Worm (Caenorhabditis elegans) whole organism, mixed stage, embryonic: Measurements from ENCODE around the gene ints-11.

ENCODE experiments used
- ceh-39 ChIP-seq: fragments of 150-350 bp; optimal IDR thresholded peaks from 2 replicates; lab custom pipeline; 2014; ENCODE audit warnings: missing biosample characterization, missing genetic modification characterization
- ceh-83 ChIP-seq: fragments of 200-800 bp; sonication (Bioruptor generic); optimal IDR thresholded peaks from 2 replicates; lab custom pipeline; 2018; ENCODE audit warnings: mild to moderate bottlenecking, missing genetic modification characterization, missing compliant biosample characterization
- elt-3 ChIP-seq: fragments of 150-350 bp; optimal IDR thresholded peaks from 2 replicates; lab custom pipeline; 2014; ENCODE audit warnings: missing biosample characterization, missing genetic modification characterization
- mep-1 ChIP-seq: fragments of 150-350 bp; optimal IDR thresholded peaks from 2 replicates; lab custom pipeline; 2017; ENCODE audit warnings: missing biosample characterization, missing genetic modification reagents, missing genetic modification characterization, inconsistent platforms
- nhr-12 ChIP-seq: fragments of 150-350 bp; optimal IDR thresholded peaks from 2 replicates; lab custom pipeline; 2014; ENCODE audit warnings: missing biosample characterization, missing genetic modification characterization
- unc-62 ChIP-seq: fragments of 150-350 bp; optimal IDR thresholded peaks from 2 replicates; lab custom pipeline; 2014; ENCODE audit warnings: missing biosample characterization, missing genetic modification reagents, missing genetic modification characterization

- no peak for TF ChIP-seq ceh-39
- no peak for TF ChIP-seq unc-62
- TF ChIP-seq mep-1 (tag; lab: Kevin White, UChicago), result no peak
- no peak for TF ChIP-seq ceh-83 (GFP tag; lab: Kevin White, UChicago)
- TF ChIP-seq elt-3 (tag; lab: Kevin White, UChicago), result no peak
- no peak for TF ChIP-seq nhr-12 (tag; lab: Kevin White, UChicago)
Measured at ce11 chrII:8180281-8180680, 37.0 kb upstream of the ints-11 start, which contains the start of gene T05C12.4.
